Worm (Caenorhabditis elegans) whole organism, young adult: ENCODE data around the gene rad-54.L2.

Experiments used
- B0019.2 ChIP-seq: fragments of 200-800 bp; sonication (Bioruptor generic); conservative IDR thresholded peaks from 2 replicates; pipeline ENCODE4 v1.3.6; 2022; ENCODE audit warnings: missing genetic modification reagents, missing genetic modification characterization, missing compliant biosample characterization
- B0261.1 ChIP-seq: sonication (generic microtip); optimal IDR thresholded peaks from 2 replicates; lab custom pipeline; 2016; ENCODE audit warnings: mild to moderate bottlenecking, missing genetic modification characterization, moderate library complexity, missing compliant biosample characterization
- C06A6.2 ChIP-seq: fragments of 200-800 bp; sonication (Bioruptor generic); conservative IDR thresholded peaks from 2 replicates; pipeline ENCODE4 v1.3.6; 2022; ENCODE audit warnings: missing genetic modification characterization, missing compliant biosample characterization
- F33H1.4 ChIP-seq: fragments of 200-800 bp; sonication (Bioruptor generic); IDR thresholded peaks from 2 replicates; pipeline ENCODE4 v1.3.6; 2022; ENCODE audit warnings: missing genetic modification reagents, missing genetic modification characterization, missing compliant biosample characterization
- F37B4.10 ChIP-seq: fragments of 200-800 bp; sonication (Bioruptor generic); IDR thresholded peaks from 2 replicates; pipeline ENCODE4 v1.3.6; 2022; ENCODE audit warnings: missing genetic modification characterization, missing compliant biosample characterization
- F49E8.2 ChIP-seq: sonication (generic microtip); optimal IDR thresholded peaks from 3 replicates; lab custom pipeline; 2017; ENCODE audit warnings: missing genetic modification characterization, mild to moderate bottlenecking, missing compliant biosample characterization, antibody characterized with exemption, moderate library complexity; ENCODE audit not compliant: insufficient read depth
- K12H6.12 ChIP-seq: fragments of 200-800 bp; sonication (Bioruptor generic); optimal IDR thresholded peaks from 2 replicates; lab custom pipeline; 2018; ENCODE audit warnings: mild to moderate bottlenecking, missing genetic modification characterization, missing compliant biosample characterization
- atf-7 ChIP-seq: sonication (generic microtip); optimal IDR thresholded peaks from 2 replicates; lab custom pipeline; 2017; ENCODE audit warnings: mild to moderate bottlenecking, missing genetic modification characterization, missing compliant biosample characterization
- ccch-3 ChIP-seq: fragments of 200-800 bp; sonication (Bioruptor generic); optimal IDR thresholded peaks from 2 replicates; lab custom pipeline; 2018; ENCODE audit warnings: mild to moderate bottlenecking, missing genetic modification characterization, missing compliant biosample characterization
- ceh-27 ChIP-seq: fragments of 200-800 bp; sonication (Bioruptor generic); optimal IDR thresholded peaks from 2 replicates; lab custom pipeline; 2018; ENCODE audit warnings: mild to moderate bottlenecking, missing genetic modification characterization, moderate library complexity, missing compliant biosample characterization
- ceh-40 ChIP-seq: fragments of 200-800 bp; sonication (Bioruptor generic); IDR thresholded peaks from 2 replicates; pipeline ENCODE4 v1.3.6; 2022; ENCODE audit warnings: missing genetic modification characterization, missing compliant biosample characterization
- ceh-58 ChIP-seq: fragments of 200-800 bp; sonication (Bioruptor generic); IDR thresholded peaks from 2 replicates; pipeline ENCODE4 v1.3.6; 2022; ENCODE audit warnings: missing genetic modification characterization, missing compliant biosample characterization
- dpl-1 ChIP-seq: fragments of 150-350 bp; optimal IDR thresholded peaks from 2 replicates; lab custom pipeline; 2014; ENCODE audit warnings: missing biosample characterization, missing genetic modification reagents, missing genetic modification characterization
- efl-1 ChIP-seq: fragments of 150-350 bp; optimal IDR thresholded peaks from 2 replicates; lab custom pipeline; 2014; ENCODE audit warnings: missing biosample characterization, missing genetic modification reagents, missing genetic modification characterization
- egl-18 ChIP-seq: fragments of 200-800 bp; sonication (Bioruptor generic); IDR thresholded peaks from 2 replicates; pipeline ENCODE4 v1.3.6; 2022; ENCODE audit warnings: missing genetic modification reagents, missing genetic modification characterization, missing compliant biosample characterization
- ets-4 ChIP-seq: fragments of 200-800 bp; sonication (Bioruptor generic); optimal IDR thresholded peaks from 2 replicates; lab custom pipeline; 2018; ENCODE audit warnings: mild to moderate bottlenecking, missing genetic modification characterization, missing compliant biosample characterization
- gei-17 ChIP-seq: fragments of 200-800 bp; sonication (Bioruptor generic); optimal IDR thresholded peaks from 2 replicates; lab custom pipeline; 2018; ENCODE audit warnings: mild to moderate bottlenecking, missing genetic modification characterization, missing compliant biosample characterization
- hlh-12 ChIP-seq: sonication (generic microtip); optimal IDR thresholded peaks from 2 replicates; lab custom pipeline; 2016; ENCODE audit warnings: missing genetic modification characterization, missing compliant biosample characterization
- hmg-1.2 ChIP-seq: fragments of 200-800 bp; sonication (Bioruptor generic); IDR thresholded peaks from 2 replicates; pipeline ENCODE4 v1.3.6; 2022; ENCODE audit warnings: missing genetic modification reagents, missing genetic modification characterization, missing compliant biosample characterization
- hmg-20 ChIP-seq: fragments of 200-800 bp; sonication (Bioruptor generic); IDR thresholded peaks from 2 replicates; pipeline ENCODE4 v1.3.6; 2022; ENCODE audit warnings: missing genetic modification reagents, missing genetic modification characterization, missing compliant biosample characterization
- hsf-1 ChIP-seq: fragments of 200-800 bp; sonication (Bioruptor generic); IDR thresholded peaks from 2 replicates; pipeline ENCODE4 v1.3.6; 2022; ENCODE audit warnings: missing genetic modification reagents, missing genetic modification characterization, missing compliant biosample characterization
- let-526 ChIP-seq: fragments of 200-800 bp; sonication (Bioruptor generic); IDR thresholded peaks from 2 replicates; pipeline ENCODE4 v1.3.6; 2022; ENCODE audit warnings: missing genetic modification reagents, missing genetic modification characterization, missing compliant biosample characterization
- lin-35 ChIP-seq, 3 experiments: fragments of 150-350 bp in 2 of 3; sonication (generic microtip) in 1 of 3; optimal IDR thresholded peaks; 2 replicates each; lab custom pipeline; 2014 to 2018; ENCODE audit warnings: missing biosample characterization in 3 of 3, missing genetic modification characterization in 3 of 3, missing genetic modification reagents in 3 of 3
- lin-54 ChIP-seq: fragments of 200-800 bp; sonication (Bioruptor generic); optimal IDR thresholded peaks from 2 replicates; lab custom pipeline; 2018; ENCODE audit warnings: mild to moderate bottlenecking, missing genetic modification characterization, missing compliant biosample characterization
- lsl-1 ChIP-seq: fragments of 200-800 bp; sonication (Bioruptor generic); optimal IDR thresholded peaks from 2 replicates; lab custom pipeline; 2018; ENCODE audit warnings: mild to moderate bottlenecking, missing genetic modification characterization, moderate library complexity, missing compliant biosample characterization
- lsy-27 ChIP-seq: sonication (generic microtip); optimal IDR thresholded peaks from 2 replicates; lab custom pipeline; 2017; ENCODE audit warnings: missing genetic modification characterization, mild to moderate bottlenecking, missing compliant biosample characterization, antibody characterized with exemption, missing genotype, borderline replicate concordance; ENCODE audit not compliant: insufficient read depth
- madf-10 ChIP-seq: sonication (generic microtip); optimal IDR thresholded peaks from 2 replicates; lab custom pipeline; 2016; ENCODE audit warnings: mild to moderate bottlenecking, missing genetic modification characterization, missing compliant biosample characterization
- nhr-27 ChIP-seq: fragments of 200-800 bp; sonication (Bioruptor generic); optimal IDR thresholded peaks from 2 replicates; lab custom pipeline; 2018; ENCODE audit warnings: mild to moderate bottlenecking, missing genetic modification characterization, moderate library complexity, missing compliant biosample characterization
- nhr-80 ChIP-seq: sonication (generic microtip); optimal IDR thresholded peaks from 2 replicates; lab custom pipeline; 2016; ENCODE audit warnings: missing genetic modification characterization, missing compliant biosample characterization
- nhr-90 ChIP-seq: sonication (generic microtip); optimal IDR thresholded peaks from 2 replicates; lab custom pipeline; 2016; ENCODE audit warnings: missing genotype, mild to moderate bottlenecking, missing genetic modification characterization, missing compliant biosample characterization
- rcor-1 ChIP-seq: fragments of 200-800 bp; sonication (Bioruptor generic); IDR thresholded peaks from 2 replicates; pipeline ENCODE4 v1.3.6; 2022; ENCODE audit warnings: missing genetic modification reagents, missing genetic modification characterization, missing compliant biosample characterization
- repo-1 ChIP-seq: sonication (generic microtip); optimal IDR thresholded peaks from 2 replicates; lab custom pipeline; 2017; ENCODE audit warnings: mild to moderate bottlenecking, missing genetic modification characterization, missing compliant biosample characterization
- rpc-1 ChIP-seq, 2 experiments: fragments of 150-350 bp in 1 of 2; sonication (generic microtip) in 1 of 2; optimal IDR thresholded peaks; 2 replicates each; lab custom pipeline; 2014 to 2018; ENCODE audit warnings: missing biosample characterization in 1 of 2, missing genetic modification characterization in 1 of 2, missing genetic modification reagents in 1 of 2, missing genotype in 1 of 2
- sdz-38 ChIP-seq: sonication (generic microtip); optimal IDR thresholded peaks from 2 replicates; lab custom pipeline; 2016; ENCODE audit warnings: missing genotype, missing genetic modification characterization, missing compliant biosample characterization
- somi-1 ChIP-seq: fragments of 200-800 bp; sonication (Bioruptor generic); optimal IDR thresholded peaks from 2 replicates; lab custom pipeline; 2018; ENCODE audit warnings: mild to moderate bottlenecking, missing genetic modification characterization, missing compliant biosample characterization
- zfh-2 ChIP-seq: fragments of 200-800 bp; sonication (Bioruptor generic); conservative IDR thresholded peaks from 2 replicates; pipeline ENCODE4 v1.3.6; 2022; ENCODE audit warnings: missing genetic modification reagents, missing genetic modification characterization, missing compliant biosample characterization
- ztf-22 ChIP-seq: fragments of 200-800 bp; sonication (Bioruptor generic); optimal IDR thresholded peaks from 2 replicates; lab custom pipeline; 2018; ENCODE audit warnings: mild to moderate bottlenecking, missing genetic modification characterization, moderate library complexity, missing compliant biosample characterization
- ztf-25 ChIP-seq: fragments of 200-800 bp; sonication (Bioruptor generic); IDR thresholded peaks from 2 replicates; pipeline ENCODE4 v1.3.6; 2022; ENCODE audit warnings: missing genetic modification reagents, missing genetic modification characterization, missing compliant biosample characterization
- ztf-26 ChIP-seq: sonication (generic microtip); optimal IDR thresholded peaks from 2 replicates; lab custom pipeline; 2017; ENCODE audit warnings: missing genetic modification characterization, missing compliant biosample characterization

rad-54.L2 gene

DNA sequence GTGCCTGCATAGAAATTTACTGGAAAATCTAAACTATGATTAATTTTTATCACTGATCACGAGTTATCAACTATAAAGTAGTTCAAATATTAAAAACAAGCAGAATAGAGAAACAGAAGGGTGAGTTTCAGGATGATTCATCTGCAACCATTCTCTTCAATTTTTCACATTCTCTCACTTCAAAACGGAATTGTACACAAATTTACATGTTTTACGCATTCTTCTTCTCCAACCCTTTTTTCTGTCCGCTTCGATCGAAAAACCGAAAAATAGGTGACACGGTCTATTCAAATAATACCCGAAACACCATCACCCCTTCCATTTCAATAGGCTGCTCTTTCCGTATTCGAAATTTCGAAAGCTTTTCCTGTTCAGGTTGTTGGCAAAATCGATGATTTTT lies 39.7 kb downstream of the rad-54.L2 start, which contains the start of gene D1046.4:
TSS of gene D1046.4 (plus strand) at position 301 of the 400 bp plus-strand sequence.
- TF ChIP-seq ccch-3 (GFP tag; lab: Kevin White, UChicago) (no peak), ceh-58 (GFP tag; lab: Robert Waterston, UW) (no peak), hsf-1 (no peak), rpc-1 (optimal IDR thresholded peaks at IDR 0.05; lab: Kevin White, UChicago) (no peak), rpc-1 (tag; optimal IDR thresholded peaks at IDR 0.05; lab: Kevin White, UChicago) (no peak), ztf-25 (GFP tag; lab: Robert Waterston, UW) (no peak), nhr-27 (no peak), F49E8.2 (no peak), hlh-12 (tag; lab: Kevin White, UChicago) (no peak), repo-1 (tag; lab: Kevin White, UChicago) (no peak), gei-17 (GFP tag; lab: Kevin White, UChicago) (no peak), F33H1.4 (GFP tag; lab: Robert Waterston, UW) (no peak), somi-1 (GFP tag; lab: Kevin White, UChicago) (no peak), ceh-40 (GFP tag; lab: Robert Waterston, UW) (no peak), lsy-27 (tag; lab: Kevin White, UChicago) (no peak), B0019.2 (no peak), sdz-38 (tag; lab: Kevin White, UChicago) (no peak), egl-18 (no peak), rcor-1 (GFP tag; lab: Robert Waterston, UW) (no peak)
- TF ChIP-seq, all 124 proteins: peak for 0

DNA sequence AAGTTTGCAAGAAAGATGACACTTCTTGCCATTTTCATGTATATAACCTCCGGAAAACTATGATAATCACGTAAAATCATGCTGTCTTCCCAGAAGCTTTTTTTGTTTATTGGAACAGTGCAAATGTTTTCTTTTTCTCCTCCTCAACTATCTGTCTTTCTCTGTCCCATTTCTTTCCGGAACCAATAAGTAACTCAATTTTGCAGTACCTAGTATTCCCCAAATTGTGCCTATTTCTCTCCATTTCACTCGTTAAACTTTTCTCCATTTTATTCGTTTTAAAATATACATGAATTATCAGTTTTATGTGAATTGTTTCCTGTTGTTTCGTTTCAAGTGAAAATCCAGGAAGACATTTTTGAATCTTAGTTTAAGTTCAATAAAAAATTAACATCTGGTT lies 49.6 kb downstream of the rad-54.L2 start:
- no peak for TF ChIP-seq C06A6.2 (GFP tag; lab: Robert Waterston, UW)
- no peak for TF ChIP-seq F49E8.2
- TF ChIP-seq nhr-80 (tag; lab: Kevin White, UChicago): no peak
- no peak for TF ChIP-seq lsl-1 (GFP tag; lab: Kevin White, UChicago)
- TF ChIP-seq ztf-22 (GFP tag; lab: Kevin White, UChicago): no peak
- TF ChIP-seq dpl-1 (GFP tag; lab: Kevin White, UChicago): no peak
- no peak for TF ChIP-seq madf-10 (tag; lab: Kevin White, UChicago)
- no peak for TF ChIP-seq lin-35 (GFP tag; optimal IDR thresholded peaks at IDR 0.05; lab: Kevin White, UChicago)
- no peak for TF ChIP-seq F33H1.4 (GFP tag; lab: Robert Waterston, UW)
- no peak for TF ChIP-seq ceh-27 (GFP tag; lab: Kevin White, UChicago)
- TF ChIP-seq atf-7: no peak
- TF ChIP-seq let-526 (GFP tag; lab: Robert Waterston, UW): no peak
- TF ChIP-seq B0019.2: no peak

DNA sequence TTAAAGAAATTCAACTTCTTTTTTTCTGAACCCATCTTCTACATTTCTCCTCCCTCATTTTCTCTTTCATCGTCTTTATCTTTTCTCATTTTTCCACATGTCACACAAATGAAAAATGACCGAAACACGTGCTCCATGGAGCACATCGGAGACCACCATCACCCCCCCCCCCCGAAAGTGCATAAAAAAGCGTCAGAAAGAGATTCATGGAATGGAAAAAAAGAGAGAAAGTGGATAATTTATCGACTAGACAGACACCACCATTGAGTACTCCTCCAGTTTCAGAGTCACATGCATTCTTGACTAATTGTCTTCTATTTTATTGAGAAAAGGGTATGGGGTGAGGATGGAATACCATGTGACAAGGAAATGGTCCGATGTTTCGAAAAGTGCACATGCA lies 53.3 kb downstream of the rad-54.L2 start:
- TF ChIP-seq ztf-26 (tag; lab: Kevin White, UChicago): no peak
- TF ChIP-seq hmg-20: no peak
- peak; percentile 13 for TF ChIP-seq somi-1 (GFP tag; lab: Kevin White, UChicago)
- no peak for TF ChIP-seq F37B4.10 (GFP tag; lab: Robert Waterston, UW)
- peak in 1 of 3 experiments; percentile 17 for TF ChIP-seq lin-35 (GFP tag; optimal IDR thresholded peaks at IDR 0.05; lab: Kevin White, UChicago)
- TF ChIP-seq zfh-2: no peak
- no peak for TF ChIP-seq lsl-1 (GFP tag; lab: Kevin White, UChicago)
- no peak for TF ChIP-seq efl-1 (GFP tag; lab: Kevin White, UChicago)
- no peak for TF ChIP-seq ets-4 (GFP tag; lab: Kevin White, UChicago)
- TF ChIP-seq hmg-1.2 (GFP tag; lab: Robert Waterston, UW): no peak
- no peak for TF ChIP-seq B0261.1
- TF ChIP-seq nhr-90: no peak
- no peak for TF ChIP-seq lin-54 (GFP tag; lab: Kevin White, UChicago)
- TF ChIP-seq K12H6.12 (tag; lab: Kevin White, UChicago): peak; percentile 33
